Fruit fly (Drosophila melanogaster) whole organism, adult: ENCODE measurements around the gene Fmr1.

ENCODE experiments used
- CG14711 ChIP-seq: fragments of 200-800 bp; sonication (Bioruptor generic); optimal IDR thresholded peaks from 2 replicates; lab custom pipeline; 2018; ENCODE audit warnings: missing biosample characterization, mild to moderate bottlenecking, missing genetic modification characterization, moderate library complexity
- CG1620 ChIP-seq: fragments of 200-800 bp; sonication (Bioruptor generic); optimal IDR thresholded peaks from 2 replicates; lab custom pipeline; 2016; ENCODE audit warnings: missing biosample characterization, missing genetic modification characterization
- CG7045 ChIP-seq: fragments of 200-800 bp; sonication (Bioruptor generic); optimal IDR thresholded peaks from 2 replicates; lab custom pipeline; 2017; ENCODE audit warnings: missing biosample characterization, mild to moderate bottlenecking, missing genetic modification characterization
- CG7101 ChIP-seq: fragments of 200-800 bp; sonication (Bioruptor generic); optimal IDR thresholded peaks from 2 replicates; lab custom pipeline; 2018; ENCODE audit warnings: missing biosample characterization, mild to moderate bottlenecking, missing genetic modification characterization, moderate library complexity
- Crg-1 ChIP-seq: fragments of 200-800 bp; sonication (Bioruptor generic); optimal IDR thresholded peaks from 2 replicates; lab custom pipeline; 2016; ENCODE audit warnings: missing biosample characterization, missing genetic modification characterization
- Hr96 ChIP-seq: fragments of 200-800 bp; sonication (Bioruptor generic); optimal IDR thresholded peaks from 2 replicates; lab custom pipeline; 2016; ENCODE audit warnings: missing biosample characterization, missing genetic modification characterization
- Mnt ChIP-seq: fragments of 200-800 bp; sonication (Bioruptor generic); optimal IDR thresholded peaks from 2 replicates; lab custom pipeline; 2016; ENCODE audit warnings: missing biosample characterization, mild to moderate bottlenecking, missing genetic modification characterization
- bab1 ChIP-seq: fragments of 200-800 bp; sonication (Bioruptor generic); optimal IDR thresholded peaks from 3 replicates; lab custom pipeline; 2019; ENCODE audit warnings: missing biosample characterization, mild to moderate bottlenecking, missing genetic modification characterization, moderate library complexity
- cic ChIP-seq: fragments of 200-800 bp; sonication (Bioruptor generic); optimal IDR thresholded peaks from 2 replicates; lab custom pipeline; 2017; ENCODE audit warnings: missing biosample characterization, mild to moderate bottlenecking, missing genetic modification characterization, moderate library complexity
- cnc ChIP-seq, 2 experiments: fragments of >200 bp; optimal IDR thresholded peaks; 2 replicates each; lab custom pipeline; 2017
- ovo ChIP-seq: fragments of 200-800 bp; sonication (Bioruptor generic); optimal IDR thresholded peaks from 2 replicates; lab custom pipeline; 2016; ENCODE audit warnings: missing biosample characterization, missing genetic modification characterization

- no peak for TF ChIP-seq cnc (optimal IDR thresholded peaks at IDR 0.05; lab: Kevin White, UChicago)
- TF ChIP-seq CG14711, result no peak
- TF ChIP-seq CG7045 (GFP tag; lab: Kevin White, UChicago), result no peak
- TF ChIP-seq CG1620 (GFP tag; lab: Kevin White, UChicago), result no peak
- TF ChIP-seq CG7101 (tag; lab: Kevin White, UChicago), result no peak
- no peak for TF ChIP-seq Hr96 (GFP tag; lab: Kevin White, UChicago)
- no peak for TF ChIP-seq cic (GFP tag; lab: Kevin White, UChicago)
- no peak for TF ChIP-seq Crg-1 (GFP tag; lab: Kevin White, UChicago)
- TF ChIP-seq Mnt (GFP tag; lab: Kevin White, UChicago), result no peak
- no peak for TF ChIP-seq bab1 (GFP tag; lab: Kevin White, UChicago)
- no peak for TF ChIP-seq ovo (GFP tag; lab: Kevin White, UChicago)
These were observed 57.1 kb downstream of the Fmr1 start, which contains the start of the genes Fancl and Npc2e for dm6 chr3R:10052695-10053382.
